Worm (Caenorhabditis elegans) whole organism, mixed stage, embryonic: ENCODE data around the gene set-24.

ENCODE experiments used
- bed-3 ChIP-seq: fragments of 200-800 bp; sonication (Bioruptor generic); optimal IDR thresholded peaks from 3 replicates; lab custom pipeline; 2018; ENCODE audit warnings: mild to moderate bottlenecking, missing genetic modification characterization, moderate library complexity, missing compliant biosample characterization
- blmp-1 ChIP-seq: fragments of 150-350 bp; optimal IDR thresholded peaks from 2 replicates; lab custom pipeline; 2014; ENCODE audit warnings: missing biosample characterization, missing genetic modification characterization
- ceh-39 ChIP-seq: fragments of 150-350 bp; optimal IDR thresholded peaks from 2 replicates; lab custom pipeline; 2014; ENCODE audit warnings: missing biosample characterization, missing genetic modification characterization
- ceh-43 ChIP-seq: fragments of 200-800 bp; sonication (Bioruptor generic); optimal IDR thresholded peaks from 2 replicates; lab custom pipeline; 2018; ENCODE audit warnings: mild to moderate bottlenecking, missing genetic modification characterization, moderate library complexity, missing compliant biosample characterization
- ceh-83 ChIP-seq: fragments of 200-800 bp; sonication (Bioruptor generic); optimal IDR thresholded peaks from 2 replicates; lab custom pipeline; 2018; ENCODE audit warnings: mild to moderate bottlenecking, missing genetic modification characterization, missing compliant biosample characterization
- ces-1 ChIP-seq: fragments of 150-350 bp; optimal IDR thresholded peaks from 2 replicates; lab custom pipeline; 2014; ENCODE audit warnings: missing biosample characterization, missing genetic modification reagents, missing genetic modification characterization
- cnd-1 ChIP-seq: fragments of 200-800 bp; sonication (Bioruptor generic); optimal IDR thresholded peaks from 2 replicates; lab custom pipeline; 2018; ENCODE audit warnings: mild to moderate bottlenecking, missing genetic modification characterization, missing compliant biosample characterization
- drap-1 ChIP-seq: fragments of 200-800 bp; sonication (Bioruptor generic); optimal IDR thresholded peaks from 3 replicates; lab custom pipeline; 2018; ENCODE audit warnings: mild to moderate bottlenecking, missing genetic modification characterization, missing compliant biosample characterization
- elt-1 ChIP-seq: sonication (generic microtip); optimal IDR thresholded peaks from 2 replicates; lab custom pipeline; 2017; ENCODE audit warnings: missing genetic modification characterization, mild to moderate bottlenecking, missing compliant biosample characterization, antibody characterized with exemption, moderate library complexity, borderline replicate concordance; ENCODE audit not compliant: insufficient read depth
- elt-3 ChIP-seq: fragments of 150-350 bp; optimal IDR thresholded peaks from 2 replicates; lab custom pipeline; 2014; ENCODE audit warnings: missing biosample characterization, missing genetic modification characterization
- flh-1 ChIP-seq: fragments of 200-800 bp; sonication (Bioruptor generic); optimal IDR thresholded peaks from 2 replicates; lab custom pipeline; 2018; ENCODE audit warnings: mild to moderate bottlenecking, missing genetic modification characterization, moderate library complexity, missing compliant biosample characterization
- ham-2 ChIP-seq: fragments of 200-800 bp; sonication (Bioruptor generic); optimal IDR thresholded peaks from 2 replicates; lab custom pipeline; 2018; ENCODE audit warnings: mild to moderate bottlenecking, missing genetic modification characterization, missing compliant biosample characterization
- hlh-1 ChIP-seq: fragments of 150-350 bp; optimal IDR thresholded peaks from 2 replicates; lab custom pipeline; 2014; ENCODE audit warnings: missing biosample characterization, missing genetic modification reagents, missing genetic modification characterization
- lin-13 ChIP-seq: fragments of 150-350 bp; optimal IDR thresholded peaks from 2 replicates; lab custom pipeline; 2014; ENCODE audit warnings: missing biosample characterization, missing genetic modification characterization
- lin-32 ChIP-seq: fragments of 200-800 bp; sonication (Bioruptor generic); optimal IDR thresholded peaks from 2 replicates; lab custom pipeline; 2018; ENCODE audit warnings: mild to moderate bottlenecking, missing genetic modification characterization, missing compliant biosample characterization
- mab-5 ChIP-seq: fragments of 150-350 bp; optimal IDR thresholded peaks from 2 replicates; lab custom pipeline; 2014; ENCODE audit warnings: missing biosample characterization, missing genetic modification characterization
- mep-1 ChIP-seq: fragments of 150-350 bp; optimal IDR thresholded peaks from 2 replicates; lab custom pipeline; 2017; ENCODE audit warnings: missing biosample characterization, missing genetic modification reagents, missing genetic modification characterization, inconsistent platforms
- mls-2 ChIP-seq: sonication (generic microtip); optimal IDR thresholded peaks from 2 replicates; lab custom pipeline; 2016; ENCODE audit warnings: mild to moderate bottlenecking, missing genetic modification characterization, moderate library complexity, missing compliant biosample characterization
- nhr-12 ChIP-seq: fragments of 150-350 bp; optimal IDR thresholded peaks from 2 replicates; lab custom pipeline; 2014; ENCODE audit warnings: missing biosample characterization, missing genetic modification characterization
- nhr-2 ChIP-seq: fragments of 150-350 bp; optimal IDR thresholded peaks from 2 replicates; lab custom pipeline; 2014; ENCODE audit warnings: missing biosample characterization, missing genetic modification characterization
- nhr-28 ChIP-seq: fragments of 150-350 bp; optimal IDR thresholded peaks from 2 replicates; lab custom pipeline; 2014; ENCODE audit warnings: missing biosample characterization, missing genetic modification characterization
- nhr-76 ChIP-seq: sonication (generic microtip); optimal IDR thresholded peaks from 2 replicates; lab custom pipeline; 2017; ENCODE audit warnings: missing biosample characterization, missing genetic modification characterization
- sem-2 ChIP-seq: fragments of 200-800 bp; sonication (Bioruptor generic); optimal IDR thresholded peaks from 2 replicates; lab custom pipeline; 2018; ENCODE audit warnings: mild to moderate bottlenecking, missing genetic modification characterization, missing compliant biosample characterization
- snpc-4 ChIP-seq: fragments of 150-350 bp; optimal IDR thresholded peaks from 2 replicates; lab custom pipeline; 2014; ENCODE audit warnings: missing biosample characterization, missing genetic modification characterization
- sptf-1 ChIP-seq: sonication (generic microtip); optimal IDR thresholded peaks from 2 replicates; lab custom pipeline; 2017; ENCODE audit warnings: mild to moderate bottlenecking, missing genetic modification characterization, moderate library complexity, missing compliant biosample characterization
- tbx-8 ChIP-seq: fragments of 200-800 bp; sonication (Bioruptor generic); optimal IDR thresholded peaks from 2 replicates; lab custom pipeline; 2018; ENCODE audit warnings: mild to moderate bottlenecking, missing genetic modification characterization, moderate library complexity, missing compliant biosample characterization
- unc-120 ChIP-seq: sonication (generic microtip); optimal IDR thresholded peaks from 2 replicates; lab custom pipeline; 2017; ENCODE audit warnings: missing genetic modification characterization, missing compliant biosample characterization; ENCODE audit not compliant: poor library complexity, severe bottlenecking
- unc-39 ChIP-seq: fragments of 150-350 bp; optimal IDR thresholded peaks from 2 replicates; lab custom pipeline; 2014; ENCODE audit warnings: missing biosample characterization, missing genetic modification characterization
- unc-62 ChIP-seq: fragments of 150-350 bp; optimal IDR thresholded peaks from 2 replicates; lab custom pipeline; 2014; ENCODE audit warnings: missing biosample characterization, missing genetic modification reagents, missing genetic modification characterization
- zip-8 ChIP-seq: fragments of 150-350 bp; optimal IDR thresholded peaks from 2 replicates; lab custom pipeline; 2014; ENCODE audit warnings: missing biosample characterization, missing genetic modification characterization
- ztf-11 ChIP-seq: fragments of 150-350 bp; optimal IDR thresholded peaks from 2 replicates; lab custom pipeline; 2014; ENCODE audit warnings: missing biosample characterization, missing genetic modification characterization

set-24 gene

ce11 chrII:12130868-12131267 is at the start of gene set-24:
Gene set-24, minus strand, starts transcription at chrII:12130968.
- TF ChIP-seq lin-13 (tag; lab: Kevin White, UChicago) (no peak), nhr-2 (tag; lab: Kevin White, UChicago) (no peak), ces-1 (GFP tag; lab: Kevin White, UChicago) (no peak), cnd-1 (tag; lab: Kevin White, UChicago) (no peak)

- TF ChIP-seq ceh-39 (tag; lab: Kevin White, UChicago) (no peak), bed-3 (GFP tag; lab: Kevin White, UChicago) (no peak), lin-32 (GFP tag; lab: Kevin White, UChicago) (no peak), ceh-83 (GFP tag; lab: Kevin White, UChicago) (no peak), flh-1 (GFP tag; lab: Kevin White, UChicago) (no peak), nhr-12 (tag; lab: Kevin White, UChicago) (no peak), ceh-43 (GFP tag; lab: Kevin White, UChicago) (no peak), ham-2 (GFP tag; lab: Kevin White, UChicago) (no peak), nhr-76 (tag; lab: Kevin White, UChicago) (no peak), blmp-1 (tag; lab: Kevin White, UChicago) (no peak), snpc-4 (tag; lab: Kevin White, UChicago) (no peak), unc-39 (tag; lab: Kevin White, UChicago) (no peak), lin-13 (tag; lab: Kevin White, UChicago) (no peak), ces-1 (GFP tag; lab: Kevin White, UChicago) (no peak), elt-1 (tag; lab: Kevin White, UChicago) (no peak), hlh-1 (tag; lab: Kevin White, UChicago) (no peak), sem-2 (GFP tag; lab: Kevin White, UChicago) (no peak)
Observed at ce11 chrII:12176521-12176920, 45.8 kb upstream of the set-24 start.

ce11 chrII:12175398-12175797 is 44.6 kb upstream of the set-24 start:
- TF ChIP-seq ztf-11 (no peak), mep-1 (tag; lab: Kevin White, UChicago) (no peak), mab-5 (tag; lab: Kevin White, UChicago) (no peak), ham-2 (GFP tag; lab: Kevin White, UChicago) (no peak)

- TF ChIP-seq flh-1 (GFP tag; lab: Kevin White, UChicago) (no peak), nhr-2 (tag; lab: Kevin White, UChicago) (no peak), unc-120 (tag; lab: Kevin White, UChicago) (no peak), elt-3 (tag; lab: Kevin White, UChicago) (no peak), nhr-12 (tag; lab: Kevin White, UChicago) (no peak), sptf-1 (tag; lab: Kevin White, UChicago) (no peak), lin-13 (tag; lab: Kevin White, UChicago) (no peak), drap-1 (GFP tag; lab: Kevin White, UChicago) (no peak), nhr-76 (tag; lab: Kevin White, UChicago) (no peak), zip-8 (no peak), cnd-1 (tag; lab: Kevin White, UChicago) (no peak), tbx-8 (GFP tag; lab: Kevin White, UChicago) (no peak), ceh-43 (GFP tag; lab: Kevin White, UChicago) (no peak), unc-62 (no peak), bed-3 (GFP tag; lab: Kevin White, UChicago) (no peak)
Observed at ce11 chrII:12172273-12172672, 41.5 kb upstream of the set-24 start, which contains the start of gene rol-1. Gene rol-1, plus strand, starts transcription at chrII:12172573.

- TF ChIP-seq elt-1 (tag; lab: Kevin White, UChicago) (no peak), nhr-28 (tag; lab: Kevin White, UChicago) (no peak), mls-2 (tag; lab: Kevin White, UChicago) (no peak), sem-2 (GFP tag; lab: Kevin White, UChicago) (no peak), sptf-1 (tag; lab: Kevin White, UChicago) (no peak), snpc-4 (tag; lab: Kevin White, UChicago) (no peak), lin-13 (tag; lab: Kevin White, UChicago) (no peak), nhr-2 (tag; lab: Kevin White, UChicago) (no peak), ceh-43 (GFP tag; lab: Kevin White, UChicago) (no peak), tbx-8 (GFP tag; lab: Kevin White, UChicago) (no peak), ham-2 (GFP tag; lab: Kevin White, UChicago) (no peak), blmp-1 (tag; lab: Kevin White, UChicago) (no peak), drap-1 (GFP tag; lab: Kevin White, UChicago) (no peak), cnd-1 (tag; lab: Kevin White, UChicago) (no peak), zip-8 (no peak)
Observed at ce11 chrII:12169487-12170128, 38.8 kb upstream of the set-24 start.
